Worm (Caenorhabditis elegans) whole organism, L1 larva: Measurements from ENCODE around the gene col-84.
A peak's percentile ranks its signal among the peaks of the same experiment; 100 is the strongest.

ENCODE experiments used
- ceh-82 ChIP-seq, 3 experiments: fragments of 150-350 bp in 1 of 3; sonication (generic microtip) in 2 of 3; optimal IDR thresholded peaks; 2 replicates each; lab custom pipeline; 2014 to 2017; ENCODE audit warnings: missing biosample characterization in 3 of 3, missing genetic modification characterization in 3 of 3
- ces-1 ChIP-seq: fragments of 150-350 bp; optimal IDR thresholded peaks from 2 replicates; lab custom pipeline; 2014; ENCODE audit warnings: missing biosample characterization, missing genetic modification reagents, missing genetic modification characterization
- dpl-1 ChIP-seq, 3 experiments: fragments of 150-350 bp in 2 of 3; sonication (generic microtip) in 1 of 3; optimal IDR thresholded peaks; 2 replicates each; lab custom pipeline; 2014 to 2017; ENCODE audit warnings: missing biosample characterization in 3 of 3, missing genetic modification characterization in 3 of 3, missing genetic modification reagents in 3 of 3
- egl-27 ChIP-seq, 2 experiments: fragments of 150-350 bp in 1 of 2; sonication (generic microtip); optimal IDR thresholded peaks; 3 replicates each; lab custom pipeline; 2017 to 2018; ENCODE audit warnings: missing biosample characterization in 2 of 2, missing genetic modification characterization in 2 of 2, missing genetic modification reagents in 2 of 2
- fkh-10 ChIP-seq: sonication (generic microtip); optimal IDR thresholded peaks from 2 replicates; lab custom pipeline; 2017; ENCODE audit warnings: missing biosample characterization, missing genetic modification reagents, missing genetic modification characterization
- lsy-2 ChIP-seq, 2 experiments: fragments of 150-350 bp; optimal IDR thresholded peaks; 2 replicates each; lab custom pipeline; 2014; ENCODE audit warnings: missing biosample characterization in 2 of 2, missing genetic modification characterization in 2 of 2
- mef-2 ChIP-seq: fragments of 150-350 bp; optimal IDR thresholded peaks from 2 replicates; lab custom pipeline; 2014; ENCODE audit warnings: missing biosample characterization, missing genetic modification characterization
- nhr-237 ChIP-seq: fragments of 150-350 bp; optimal IDR thresholded peaks from 2 replicates; lab custom pipeline; 2014; ENCODE audit warnings: missing biosample characterization, missing genetic modification characterization
- nhr-84 ChIP-seq: sonication (generic microtip); optimal IDR thresholded peaks from 2 replicates; lab custom pipeline; 2017; ENCODE audit warnings: missing biosample characterization, missing genetic modification characterization
- zag-1 ChIP-seq: fragments of 150-350 bp; optimal IDR thresholded peaks from 2 replicates; lab custom pipeline; 2014; ENCODE audit warnings: missing biosample characterization, missing genetic modification characterization

ce11 chrII:11836554-11837218 lies 31.6 kb upstream of the col-84 start:
- TF ChIP-seq ces-1 (GFP tag; lab: Kevin White, UChicago), result no peak
- TF ChIP-seq zag-1 (tag; lab: Kevin White, UChicago), result no peak
- peak; percentile 19 for TF ChIP-seq mef-2 (tag; lab: Kevin White, UChicago)
- no peak for TF ChIP-seq nhr-237 (tag; lab: Kevin White, UChicago)
- TF ChIP-seq nhr-84, result no peak
- TF ChIP-seq lsy-2 (tag; optimal IDR thresholded peaks at IDR 0.05; lab: Kevin White, UChicago), result peak in 1 of 2 experiments; percentile 24
- no peak for TF ChIP-seq dpl-1 (GFP tag; optimal IDR thresholded peaks at IDR 0.05; lab: Kevin White, UChicago)
- TF ChIP-seq egl-27 (tag; optimal IDR thresholded peaks at IDR 0.05; lab: Kevin White, UChicago), result no peak
- no peak for TF ChIP-seq fkh-10 (GFP tag; lab: Kevin White, UChicago)
- no peak for TF ChIP-seq ceh-82 (tag; optimal IDR thresholded peaks at IDR 0.05; lab: Kevin White, UChicago)
